Fruit fly (Drosophila melanogaster): Measurements from ENCODE around the gene dnd.

dnd gene

DNA sequence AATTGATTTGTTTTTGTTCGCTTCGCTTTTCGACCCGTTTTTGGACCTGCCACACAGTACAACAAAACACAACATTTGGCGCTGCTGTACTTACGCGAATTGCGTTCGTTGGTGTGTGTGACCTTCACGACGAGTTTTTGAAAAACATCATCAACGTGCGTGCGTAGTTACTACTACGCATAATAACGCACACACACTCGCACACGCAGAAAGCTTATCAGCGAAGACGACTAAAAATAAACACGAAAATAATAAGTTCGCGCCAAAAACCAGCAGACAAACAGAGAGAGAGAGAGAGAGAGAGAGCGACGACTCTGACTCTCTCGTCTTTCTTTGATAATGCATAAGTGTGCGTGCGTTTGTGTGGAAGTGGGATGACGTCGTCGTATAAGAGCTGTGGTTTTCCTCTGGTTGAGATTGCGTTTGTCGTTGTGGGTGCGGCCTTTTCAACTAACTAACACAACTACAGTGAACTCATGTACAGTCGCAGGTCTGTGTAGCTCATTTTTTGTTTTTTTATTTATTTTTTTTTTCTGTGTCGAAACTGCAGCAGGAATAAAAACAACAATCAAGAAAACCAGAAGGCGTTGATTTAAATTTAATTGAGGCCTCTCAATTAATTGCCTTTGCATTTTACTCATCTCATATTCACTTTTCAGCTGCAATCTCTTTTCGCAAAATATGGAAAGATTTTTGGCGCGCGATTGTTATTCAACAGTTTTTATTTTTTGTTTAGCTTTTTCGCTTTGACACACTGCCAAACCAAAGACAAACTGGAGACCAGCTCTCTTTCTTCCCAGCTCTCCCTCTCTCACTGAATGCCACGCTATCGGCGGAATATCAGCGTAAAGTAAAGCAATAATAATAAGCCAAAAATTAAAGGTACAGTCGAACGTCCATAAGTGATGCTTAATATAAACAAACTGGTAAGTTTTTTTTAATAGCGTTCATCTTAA, 33.3 kb downstream of the dnd start (continued):
- TF ChIP-seq CG3163 (GFP tag; optimal IDR thresholded peaks at IDR 0.05), result peak; percentile 41
- TF ChIP-seq da (GFP tag; optimal IDR thresholded peaks at IDR 0.05), result no peak
- TF ChIP-seq Awh (GFP tag; IDR thresholded peaks at IDR 0.05), result 0 out of 2 replicates have a peak, but pooled peaks have one; percentile 30

DNA sequence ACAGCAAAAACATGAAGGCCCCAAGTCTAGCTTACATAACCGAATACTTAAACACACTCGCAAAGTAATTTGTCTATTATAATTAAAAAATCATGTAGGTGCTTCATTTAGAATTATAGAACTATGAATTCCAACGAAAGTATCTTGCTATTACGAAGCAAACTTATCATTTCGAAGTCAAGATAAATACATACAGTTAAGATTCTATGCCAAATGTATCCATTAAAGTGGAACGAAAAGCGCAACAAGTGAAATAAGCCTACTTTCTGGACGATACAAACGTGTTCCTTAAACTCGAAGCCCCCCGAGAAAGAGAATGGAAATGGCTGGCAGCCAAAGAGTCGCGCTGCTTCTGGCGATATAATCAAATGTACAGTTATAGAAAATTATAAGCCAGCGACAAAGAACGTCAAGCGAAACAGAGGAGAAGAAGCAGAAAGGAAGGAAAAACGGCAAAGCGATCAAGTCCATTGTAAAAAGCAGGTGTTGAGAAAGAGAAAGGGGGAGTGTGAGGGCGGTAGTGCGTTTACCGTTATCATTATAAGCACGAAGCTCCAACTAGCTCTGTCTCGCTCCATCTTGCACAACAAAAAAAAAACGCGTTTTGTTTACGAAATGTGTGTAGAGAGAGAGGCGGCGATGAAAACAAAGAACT, 34.4 kb downstream of the dnd start:
- TF ChIP-seq grau (tag; optimal IDR thresholded peaks at IDR 0.05), result peak; percentile 39
- peak; percentile 14 for TF ChIP-seq Blimp-1 (GFP tag; optimal IDR thresholded peaks at IDR 0.05)
- peak; percentile 69 for TF ChIP-seq CG2120 (GFP tag; optimal IDR thresholded peaks at IDR 0.05)
- TF ChIP-seq CG2199 (GFP tag; IDR thresholded peaks at IDR 0.05), result peak; percentile 68; the same call in 2 of the 3 replicates
- TF ChIP-seq CG6689 (GFP tag; IDR thresholded peaks at IDR 0.05), result 0 out of 2 replicates have a peak, but pooled peaks have one; percentile 32
- TF ChIP-seq unpg (GFP tag; optimal IDR thresholded peaks at IDR 0.05), result peak; percentile 19
- TF ChIP-seq CG9817 (tag; optimal IDR thresholded peaks at IDR 0.05), result peak; percentile 50
- 0 out of 3 replicates have a peak, but pooled peaks have one; percentile 31 for TF ChIP-seq CG17361 (GFP tag; IDR thresholded peaks at IDR 0.05)
- TF ChIP-seq CG13624 (GFP tag; optimal IDR thresholded peaks at IDR 0.05), result peak; percentile 6
- TF ChIP-seq ash1 (GFP tag; optimal IDR thresholded peaks at IDR 0.05), result no peak
- peak; percentile 31 for TF ChIP-seq fd3F (GFP tag; optimal IDR thresholded peaks at IDR 0.05)
- peak; percentile 15 for TF ChIP-seq CG13296 (GFP tag; optimal IDR thresholded peaks at IDR 0.05)
- peak; percentile 15 for TF ChIP-seq phol (tag; optimal IDR thresholded peaks at IDR 0.05)
- 0 out of 2 replicates have a peak, but pooled peaks have one; percentile 21 for TF ChIP-seq Bgb (GFP tag; IDR thresholded peaks at IDR 0.05; ENCODE audit: partially characterized antibody)
- TF ChIP-seq CG8944 (GFP tag; optimal IDR thresholded peaks at IDR 0.05), result no peak
- 0 out of 2 replicates have a peak, but pooled peaks have one; percentile 43 for TF ChIP-seq lmd (GFP tag; IDR thresholded peaks at IDR 0.05)
- TF ChIP-seq amos (GFP tag; IDR thresholded peaks at IDR 0.05; ENCODE audit: partially characterized antibody), result no peak
- TF ChIP-seq CG30403 (GFP tag; optimal IDR thresholded peaks at IDR 0.05), result peak; percentile 31
- peak; percentile 31; the same call in 1 of the 2 replicates for TF ChIP-seq CG31441 (GFP tag; IDR thresholded peaks at IDR 0.05)
- TF ChIP-seq CG2712 (tag; optimal IDR thresholded peaks at IDR 0.05), result peak; percentile 43
- peak; percentile 78 for TF ChIP-seq Med (GFP tag)
- TF ChIP-seq CG10147 (GFP tag; optimal IDR thresholded peaks at IDR 0.05), result peak; percentile 36
- peak; percentile 10 for TF ChIP-seq CG12155 (GFP tag; optimal IDR thresholded peaks at IDR 0.05)
- peak; percentile 26; the same call in 1 of the 4 replicates for TF ChIP-seq chinmo (GFP tag; IDR thresholded peaks at IDR 0.05; ENCODE audit: partially characterized antibody)
- peak; percentile 47 for TF ChIP-seq row (GFP tag; IDR thresholded peaks at IDR 0.05)
- TF ChIP-seq yki (optimal IDR thresholded peaks at IDR 0.05), result no peak
- TF ChIP-seq CG18619 (GFP tag; optimal IDR thresholded peaks at IDR 0.05), result peak; percentile 20
- peak; percentile 9 for TF ChIP-seq Myb (GFP tag; optimal IDR thresholded peaks at IDR 0.05)
- TF ChIP-seq Asciz (GFP tag; optimal IDR thresholded peaks at IDR 0.05), result no peak
- peak; percentile 79 for TF ChIP-seq psq (GFP tag; optimal IDR thresholded peaks at IDR 0.05)
- TF ChIP-seq Bdp1 (GFP tag; optimal IDR thresholded peaks at IDR 0.05), result no peak
- TF ChIP-seq gsb-n (tag; optimal IDR thresholded peaks at IDR 0.05), result no peak
- TF ChIP-seq nerfin-2 (GFP tag; IDR thresholded peaks at IDR 0.05; ENCODE audit: partially characterized antibody), result no peak
- TF ChIP-seq sug (tag; optimal IDR thresholded peaks at IDR 0.05), result peak; percentile 12
- TF ChIP-seq dpn (GFP tag; optimal IDR thresholded peaks at IDR 0.05), result peak in 1 of 2 experiments; percentile 4
- TF ChIP-seq Fer1 (GFP tag; optimal IDR thresholded peaks at IDR 0.05), result peak; percentile 23
- TF ChIP-seq ci (GFP tag; IDR thresholded peaks at IDR 0.05), result peak; percentile 27; the same call in 1 of the 3 replicates
- TF ChIP-seq Ets65A (GFP tag), result peak; percentile 20
- peak; percentile 42 for TF ChIP-seq CG15269 (tag; optimal IDR thresholded peaks at IDR 0.05)
- peak; percentile 45 for TF ChIP-seq CG7839 (tag; optimal IDR thresholded peaks at IDR 0.05)
- TF ChIP-seq cwo (GFP tag; optimal IDR thresholded peaks at IDR 0.05), result peak; percentile 5
- TF ChIP-seq Xrp1 (GFP tag; IDR thresholded peaks at IDR 0.05), result peak; percentile 26; the same call in 1 of the 2 replicates

Measured in whole organism, embryonic.